Fruit fly (Drosophila melanogaster) whole organism, embryonic: Measurements from ENCODE around the gene CG10581.

ENCODE experiments used
- Bdp1 ChIP-seq: fragments of 200-800 bp; sonication (Bioruptor generic); optimal IDR thresholded peaks from 3 replicates; lab custom pipeline; 2016; ENCODE audit warnings: missing biosample characterization, missing genetic modification characterization
- CG10462 ChIP-seq: fragments of 200-800 bp; sonication (Bioruptor generic); optimal IDR thresholded peaks from 2 replicates; lab custom pipeline; 2016; ENCODE audit warnings: missing biosample characterization, missing genetic modification characterization
- CG10543 ChIP-seq: fragments of 200-800 bp; sonication (Bioruptor generic); optimal IDR thresholded peaks from 3 replicates; lab custom pipeline; 2017; ENCODE audit warnings: missing biosample characterization, mild to moderate bottlenecking, missing genetic modification characterization, moderate library complexity
- CG10979 ChIP-seq: fragments of 200-800 bp; sonication (Bioruptor generic); optimal IDR thresholded peaks from 2 replicates; lab custom pipeline; 2018; ENCODE audit warnings: missing biosample characterization, mild to moderate bottlenecking, missing genetic modification characterization, moderate library complexity
- CG11696 ChIP-seq: fragments of 200-800 bp; sonication (Bioruptor generic); IDR thresholded peaks from 2 replicates; pipeline ENCODE4 v1.3.6; 2022; ENCODE audit warnings: missing biosample characterization, missing genetic modification characterization
- CG12155 ChIP-seq: fragments of 200-800 bp; sonication (Bioruptor generic); optimal IDR thresholded peaks from 3 replicates; lab custom pipeline; 2016; ENCODE audit warnings: missing biosample characterization, missing genetic modification characterization
- CG1529 ChIP-seq: fragments of 200-800 bp; sonication (Bioruptor generic); optimal IDR thresholded peaks from 3 replicates; lab custom pipeline; 2018; ENCODE audit warnings: missing biosample characterization, missing genetic modification characterization
- CG15514 ChIP-seq: fragments of 200-800 bp; sonication (Bioruptor generic); optimal IDR thresholded peaks from 3 replicates; lab custom pipeline; 2017; ENCODE audit warnings: missing biosample characterization, missing genetic modification characterization, mild to moderate bottlenecking, moderate library complexity, missing genetic modification reagents
- CG15601 ChIP-seq: fragments of 200-800 bp; sonication (Bioruptor generic); optimal IDR thresholded peaks from 3 replicates; lab custom pipeline; 2019; ENCODE audit warnings: missing biosample characterization, mild to moderate bottlenecking, missing genetic modification characterization, moderate library complexity
- CG17612 ChIP-seq: fragments of 200-800 bp; sonication (Bioruptor generic); IDR thresholded peaks from 2 replicates; pipeline ENCODE4 v1.3.6; 2022; ENCODE audit warnings: missing biosample characterization, missing genetic modification characterization
- CG18476 ChIP-seq: fragments of 200-800 bp; sonication (Bioruptor generic); optimal IDR thresholded peaks from 2 replicates; lab custom pipeline; 2016; ENCODE audit warnings: missing biosample characterization, mild to moderate bottlenecking, missing genetic modification characterization
- CG2199 ChIP-seq: fragments of 200-800 bp; sonication (Bioruptor generic); IDR thresholded peaks from 3 replicates; pipeline ENCODE4 v1.3.6; 2022; ENCODE audit warnings: missing biosample characterization, missing genetic modification characterization
- CG30431 ChIP-seq: fragments of 200-800 bp; sonication (Bioruptor generic); optimal IDR thresholded peaks from 2 replicates; lab custom pipeline; 2017; ENCODE audit warnings: missing biosample characterization, missing genetic modification characterization
- CG3407 ChIP-seq: fragments of 200-800 bp; sonication (Bioruptor generic); optimal IDR thresholded peaks from 2 replicates; lab custom pipeline; 2018; ENCODE audit warnings: missing biosample characterization, mild to moderate bottlenecking, missing genetic modification characterization
- CG34422 ChIP-seq: fragments of 200-800 bp; sonication (Bioruptor generic); IDR thresholded peaks from 3 replicates; pipeline ENCODE4 v1.3.6; 2022; ENCODE audit warnings: missing biosample characterization, missing genetic modification characterization
- CG3847 ChIP-seq: fragments of 200-800 bp; sonication (Bioruptor generic); IDR thresholded peaks from 2 replicates; pipeline ENCODE4 v1.3.6; 2022; ENCODE audit warnings: missing biosample characterization, missing genetic modification characterization
- CG42726 ChIP-seq: fragments of 200-800 bp; sonication (Bioruptor generic); IDR thresholded peaks from 2 replicates; pipeline ENCODE4 v1.3.6; 2022; ENCODE audit warnings: missing biosample characterization, missing genetic modification characterization; ENCODE audit not compliant: partially characterized antibody
- CG4282 ChIP-seq: fragments of 200-800 bp; sonication (Bioruptor generic); optimal IDR thresholded peaks from 2 replicates; lab custom pipeline; 2016; ENCODE audit warnings: missing biosample characterization, missing genetic modification characterization
- CG7745 ChIP-seq: fragments of 200-800 bp; sonication (Bioruptor generic); optimal IDR thresholded peaks from 2 replicates; lab custom pipeline; 2018; ENCODE audit warnings: missing biosample characterization, mild to moderate bottlenecking, missing genetic modification characterization, moderate library complexity
- CG8281 ChIP-seq: fragments of 200-800 bp; sonication (Bioruptor generic); optimal IDR thresholded peaks from 2 replicates; lab custom pipeline; 2018; ENCODE audit warnings: missing biosample characterization, mild to moderate bottlenecking, missing genetic modification characterization, moderate library complexity
- CG9932 ChIP-seq: fragments of 200-800 bp; sonication (Bioruptor generic); IDR thresholded peaks from 2 replicates; pipeline ENCODE4 v1.3.6; 2022; ENCODE audit warnings: missing biosample characterization, missing genetic modification characterization
- Doc2 ChIP-seq: fragments of 200-800 bp; sonication (Bioruptor generic); IDR thresholded peaks from 2 replicates; pipeline ENCODE4 v1.3.6; 2022; ENCODE audit warnings: missing biosample characterization, missing genetic modification characterization
- Dref ChIP-seq: fragments of 200-800 bp; sonication (Bioruptor generic); IDR thresholded peaks from 2 replicates; pipeline ENCODE4 v1.3.6; 2022; ENCODE audit warnings: missing biosample characterization, missing genetic modification characterization
- H2.0 ChIP-seq: fragments of 200-800 bp; sonication (Bioruptor generic); IDR thresholded peaks from 2 replicates; pipeline ENCODE4 v1.3.6; 2022; ENCODE audit warnings: missing biosample characterization, missing genetic modification characterization
- Hsf ChIP-seq: fragments of 200-800 bp; sonication (Bioruptor generic); optimal IDR thresholded peaks from 3 replicates; lab custom pipeline; 2016; ENCODE audit warnings: missing biosample characterization, missing genetic modification characterization
- MESR4 ChIP-seq: fragments of 200-800 bp; sonication (Bioruptor generic); optimal IDR thresholded peaks from 2 replicates; lab custom pipeline; 2018; ENCODE audit warnings: missing biosample characterization, mild to moderate bottlenecking, missing genetic modification characterization, moderate library complexity
- NfI ChIP-seq: fragments of 200-800 bp; sonication (Bioruptor generic); optimal IDR thresholded peaks from 3 replicates; lab custom pipeline; 2018; ENCODE audit warnings: missing biosample characterization, mild to moderate bottlenecking, missing genetic modification characterization, moderate library complexity
- Opbp ChIP-seq: fragments of 200-800 bp; sonication (Bioruptor generic); IDR thresholded peaks from 3 replicates; pipeline ENCODE4 v1.3.6; 2022; ENCODE audit warnings: missing biosample characterization, missing genetic modification characterization; ENCODE audit not compliant: partially characterized antibody
- PHDP ChIP-seq: fragments of 200-800 bp; sonication (Bioruptor generic); optimal IDR thresholded peaks from 3 replicates; lab custom pipeline; 2018; ENCODE audit warnings: missing biosample characterization, mild to moderate bottlenecking, missing genetic modification characterization, moderate library complexity
- Ravus ChIP-seq: fragments of 200-800 bp; sonication (Bioruptor generic); IDR thresholded peaks from 2 replicates; pipeline ENCODE4 v1.3.6; 2022; ENCODE audit warnings: missing biosample characterization, missing genetic modification characterization
- Taf1 ChIP-seq: fragments of 200-800 bp; sonication (Bioruptor generic); IDR thresholded peaks from 2 replicates; pipeline ENCODE4 v1.3.6; 2022; ENCODE audit warnings: missing biosample characterization, missing genetic modification characterization
- Trl ChIP-seq, 3 experiments: fragments of >200 bp in 2 of 3; fragments of 200-800 bp in 1 of 3; sonication (Bioruptor generic) in 1 of 3; optimal IDR thresholded peaks; 2 replicates in 1 of 3; 3 replicates in 2 of 3; lab custom pipeline; 2016 to 2017; ENCODE audit warnings: missing biosample characterization in 1 of 3, missing genetic modification characterization in 1 of 3
- bcd ChIP-seq: fragments of 200-800 bp; sonication (Bioruptor generic); optimal IDR thresholded peaks from 2 replicates; lab custom pipeline; 2017; ENCODE audit warnings: missing biosample characterization, mild to moderate bottlenecking, missing genetic modification characterization
- caup ChIP-seq: fragments of 200-800 bp; sonication (Bioruptor generic); optimal IDR thresholded peaks from 3 replicates; lab custom pipeline; 2017; ENCODE audit warnings: missing biosample characterization, mild to moderate bottlenecking, missing genetic modification characterization, moderate library complexity; ENCODE audit not compliant: severe bottlenecking
- emc ChIP-seq: fragments of 200-800 bp; sonication (Bioruptor generic); optimal IDR thresholded peaks from 2 replicates; lab custom pipeline; 2016; ENCODE audit warnings: missing biosample characterization, missing genetic modification characterization
- ems ChIP-seq: fragments of 200-800 bp; sonication (Bioruptor generic); optimal IDR thresholded peaks from 3 replicates; lab custom pipeline; 2016; ENCODE audit warnings: missing biosample characterization, missing genetic modification characterization
- fru ChIP-seq: fragments of >200 bp; optimal IDR thresholded peaks from 2 replicates; lab custom pipeline; 2017
- gsb ChIP-seq: fragments of 200-800 bp; sonication (Bioruptor generic); IDR thresholded peaks from 2 replicates; pipeline ENCODE4 v1.3.6; 2022; ENCODE audit warnings: missing biosample characterization, missing genetic modification characterization
- hb ChIP-seq: fragments of 200-800 bp; sonication (Bioruptor generic); IDR thresholded peaks from 3 replicates; pipeline ENCODE4 v1.3.6; 2022; ENCODE audit warnings: missing biosample characterization, missing genetic modification characterization; ENCODE audit not compliant: partially characterized antibody
- hbn ChIP-seq: fragments of 200-800 bp; sonication (Bioruptor generic); IDR thresholded peaks from 2 replicates; pipeline ENCODE4 v1.3.6; 2022; ENCODE audit warnings: missing biosample characterization, missing genetic modification characterization; ENCODE audit not compliant: partially characterized antibody
- lbe ChIP-seq: fragments of 200-800 bp; sonication (Bioruptor generic); optimal IDR thresholded peaks from 2 replicates; lab custom pipeline; 2016; ENCODE audit warnings: missing biosample characterization, mild to moderate bottlenecking, missing genetic modification characterization
- oc ChIP-seq: fragments of 200-800 bp; sonication (Bioruptor generic); optimal IDR thresholded peaks from 2 replicates; lab custom pipeline; 2018; ENCODE audit warnings: missing biosample characterization, mild to moderate bottlenecking, missing genetic modification characterization, moderate library complexity
- onecut ChIP-seq: fragments of 200-800 bp; sonication (Bioruptor generic); IDR thresholded peaks from 2 replicates; pipeline ENCODE4 v1.3.6; 2022; ENCODE audit warnings: missing biosample characterization, missing genetic modification characterization
- otp ChIP-seq: fragments of 200-800 bp; sonication (Bioruptor generic); IDR thresholded peaks from 3 replicates; pipeline ENCODE4, ENCODE4 v1.3.6; 2022; ENCODE audit warnings: missing biosample characterization, missing genetic modification characterization
- pho ChIP-seq: fragments of 200-800 bp; sonication (Bioruptor generic); optimal IDR thresholded peaks from 2 replicates; lab custom pipeline; 2016; ENCODE audit warnings: missing biosample characterization, missing genetic modification characterization
- salm ChIP-seq: fragments of 200-800 bp; sonication (Bioruptor generic); optimal IDR thresholded peaks from 2 replicates; lab custom pipeline; 2018; ENCODE audit warnings: missing biosample characterization, mild to moderate bottlenecking, missing genetic modification characterization
- sr ChIP-seq: fragments of 200-800 bp; sonication (Bioruptor generic); IDR thresholded peaks from 3 replicates; pipeline ENCODE4 v1.3.6; 2022; ENCODE audit warnings: missing biosample characterization, missing genetic modification characterization
- vvl ChIP-seq: fragments of 200-800 bp; sonication (Bioruptor generic); IDR thresholded peaks from 2 replicates; pipeline ENCODE4 v1.3.6; 2022; ENCODE audit warnings: missing biosample characterization, missing genetic modification characterization

CG10581 gene

DNA sequence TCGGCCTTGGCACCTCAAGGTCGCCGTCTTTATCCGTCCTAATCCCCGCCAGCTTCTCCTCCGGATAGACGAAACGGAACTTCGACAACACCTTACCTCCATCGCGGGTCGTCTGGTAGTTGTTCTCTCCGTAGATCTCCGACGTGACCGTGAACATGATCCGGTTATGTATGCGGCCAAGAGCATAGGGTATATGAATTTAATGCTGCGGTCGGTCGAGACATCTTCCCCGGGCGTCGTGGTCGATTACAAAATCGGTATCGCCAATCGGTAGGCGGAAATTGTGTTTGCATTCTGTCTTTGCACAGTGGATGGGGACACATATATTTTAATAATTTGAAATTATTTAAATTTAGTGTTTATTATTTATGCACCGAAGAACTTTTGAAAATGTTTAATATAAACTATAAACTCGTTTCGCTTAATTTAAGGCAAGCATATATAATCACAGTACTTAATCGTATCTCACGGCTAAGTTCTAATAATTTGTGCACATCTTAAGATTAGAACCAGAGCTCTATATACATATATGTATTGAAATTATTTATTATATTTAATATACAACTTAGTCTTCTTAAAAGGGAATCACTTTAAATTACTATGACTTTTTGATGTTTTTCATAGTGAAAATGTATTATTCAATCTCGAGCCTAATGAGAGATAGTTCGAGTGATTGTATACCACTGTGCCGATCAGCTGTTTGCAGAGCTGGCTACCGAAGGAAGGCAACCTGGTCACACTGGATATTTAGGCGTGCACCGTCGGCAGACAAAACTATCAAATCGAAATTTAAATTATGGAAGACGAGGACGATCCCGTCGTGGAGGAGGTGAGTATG is 2.7 kb downstream of the CG10581 start, which contains the start of the genes CG10584 and Polr3E (continued):
- no peak for TF ChIP-seq Opbp
- peak; percentile 84 for TF ChIP-seq CG3847 (GFP tag; lab: Robert Waterston, UW)
- no peak for TF ChIP-seq CG17612 (GFP tag; lab: Robert Waterston, UW)
- TF ChIP-seq Hsf (GFP tag; lab: Kevin White, UChicago), result peak; percentile 61
- peak; percentile 49 for TF ChIP-seq CG7745 (tag; lab: Kevin White, UChicago)
- TF ChIP-seq otp (GFP tag; lab: Robert Waterston, UW), result peak; percentile 57; the same call in 2 of the 3 replicates
- TF ChIP-seq CG18476 (GFP tag; lab: Kevin White, UChicago), result peak; percentile 77
- peak; percentile 48 for TF ChIP-seq Ravus (GFP tag; lab: Robert Waterston, UW)
- TF ChIP-seq ems (GFP tag; lab: Kevin White, UChicago), result peak; percentile 41
- TF ChIP-seq lbe (GFP tag; lab: Kevin White, UChicago), result peak; percentile 88
- no peak for TF ChIP-seq fru
- TF ChIP-seq Trl (optimal IDR thresholded peaks at IDR 0.05; lab: Kevin White, UChicago), result no peak
- TF ChIP-seq Trl (GFP tag; optimal IDR thresholded peaks at IDR 0.05; lab: Kevin White, UChicago), result peak; percentile 44
- peak; percentile 61 for TF ChIP-seq Dref
- TF ChIP-seq CG30431 (GFP tag; lab: Kevin White, UChicago), result peak; percentile 87
- peak; percentile 94 for TF ChIP-seq PHDP
- peak; percentile 76 for TF ChIP-seq Taf1 (GFP tag; lab: Robert Waterston, UW)
- TF ChIP-seq NfI (GFP tag; lab: Kevin White, UChicago), result peak; percentile 94
- peak; percentile 91 for TF ChIP-seq salm (tag; lab: Kevin White, UChicago)
- peak; percentile 69 for TF ChIP-seq MESR4 (GFP tag; lab: Kevin White, UChicago)
- peak; percentile 82 for TF ChIP-seq vvl (GFP tag; lab: Robert Waterston, UW)
- peak; percentile 94 for TF ChIP-seq CG10979 (tag; lab: Kevin White, UChicago)
- TF ChIP-seq CG10462 (GFP tag; lab: Kevin White, UChicago), result peak; percentile 84
- peak; percentile 79 for TF ChIP-seq CG12155
- TF ChIP-seq H2.0 (GFP tag; lab: Robert Waterston, UW), result peak; percentile 63
- TF ChIP-seq sr (GFP tag; lab: Robert Waterston, UW), result 0 out of 3 replicates have a peak, but pooled peaks have one; percentile 24
- peak; percentile 49; the same call in 1 of the 3 replicates for TF ChIP-seq hb (GFP tag; lab: Robert Waterston, UW)
- TF ChIP-seq CG9932 (GFP tag; lab: Robert Waterston, UW), result peak; percentile 87
- peak; percentile 68 for TF ChIP-seq onecut (GFP tag; lab: Robert Waterston, UW)
- TF ChIP-seq CG1529 (GFP tag; lab: Kevin White, UChicago), result peak; percentile 81
- TF ChIP-seq CG15514, result peak; percentile 78
- peak; percentile 68; the same call in 1 of the 2 replicates for TF ChIP-seq CG11696
- peak; percentile 76 for TF ChIP-seq CG34422 (GFP tag; lab: Robert Waterston, UW)
- peak; percentile 36; the same call in 1 of the 2 replicates for TF ChIP-seq CG42726
- TF ChIP-seq Bdp1 (GFP tag; lab: Kevin White, UChicago), result peak; percentile 26
- peak; percentile 81 for TF ChIP-seq gsb (GFP tag; lab: Robert Waterston, UW)
- peak; percentile 79 for TF ChIP-seq CG8281
- peak; percentile 90 for TF ChIP-seq CG3407 (GFP tag; lab: Kevin White, UChicago)
- TF ChIP-seq CG4282, result peak; percentile 85
- TF ChIP-seq oc (tag; lab: Kevin White, UChicago), result peak; percentile 83
- peak; percentile 24; the same call in 1 of the 2 replicates for TF ChIP-seq hbn (GFP tag; lab: Robert Waterston, UW)
- peak; percentile 93 for TF ChIP-seq CG15601 (tag; lab: Kevin White, UChicago)
- TF ChIP-seq CG10543 (GFP tag; lab: Kevin White, UChicago), result peak; percentile 98
- TF ChIP-seq bcd (GFP tag; lab: Kevin White, UChicago), result peak; percentile 94
- TF ChIP-seq pho (GFP tag; lab: Kevin White, UChicago), result peak; percentile 60
- TF ChIP-seq emc, result no peak
- no peak for TF ChIP-seq Doc2 (GFP tag; lab: Robert Waterston, UW)
- TF ChIP-seq CG2199 (GFP tag; lab: Robert Waterston, UW), result no peak
- peak; percentile 93 for TF ChIP-seq caup (GFP tag; lab: Kevin White, UChicago)
